Comparison of ENCODE assay signal across 2 fruit fly cellular contexts in genomic region chrX:10854686-10855085, dm6.
TF ChIP-seq lines count a peak whose summit lies in the region.

Gene feo, minus strand, starts transcription at chrX:10854869.

- no peak for TF ChIP-seq CTCF in whole organism, embryonic (GFP tag; optimal IDR thresholded peaks at IDR 0.05; lab: Kevin White, UChicago)

TF ChIP-seq in whole organism, adult, 20 proteins besides CTCF, POLR2A, EP300 and RAD21:
- TF ChIP-seq CG5204 (GFP tag; optimal IDR thresholded peaks at IDR 0.05; lab: Kevin White, UChicago) (no peak), CG14711 (tag; optimal IDR thresholded peaks at IDR 0.05; lab: Kevin White, UChicago) (peak; percentile 51), CG11617 (GFP tag; optimal IDR thresholded peaks at IDR 0.05; lab: Kevin White, UChicago) (no peak), bab1 (GFP tag; optimal IDR thresholded peaks at IDR 0.05; lab: Kevin White, UChicago) (peak; percentile 39), ovo (GFP tag; optimal IDR thresholded peaks at IDR 0.05; lab: Kevin White, UChicago) (peak; percentile 35), CG7101 (tag; optimal IDR thresholded peaks at IDR 0.05; lab: Kevin White, UChicago) (peak; percentile 3), Mnt (GFP tag; optimal IDR thresholded peaks at IDR 0.05; lab: Kevin White, UChicago) (peak; percentile 14), Clk (GFP tag; optimal IDR thresholded peaks at IDR 0.05; lab: Kevin White, UChicago) (no peak)

TF ChIP-seq in whole organism, embryonic, 481 proteins besides CTCF, POLR2A, EP300 and RAD21 (continues in another document):
- TF ChIP-seq Med (GFP tag; lab: Kevin White, UChicago): peak; percentile 81
- no peak for TF ChIP-seq pita (GFP tag; optimal IDR thresholded peaks at IDR 0.05; lab: Kevin White, UChicago)
- TF ChIP-seq Bgb (GFP tag; IDR thresholded peaks at IDR 0.05; lab: Robert Waterston, UW; ENCODE audit: partially characterized antibody): peak; percentile 40; the same call in 1 of the 2 replicates
- peak; percentile 39 for TF ChIP-seq stwl (tag; optimal IDR thresholded peaks at IDR 0.05; lab: Kevin White, UChicago)
- no peak for TF ChIP-seq dmrt11E (tag; optimal IDR thresholded peaks at IDR 0.05; lab: Kevin White, UChicago)
- peak; percentile 56 for TF ChIP-seq CG3847 (GFP tag; IDR thresholded peaks at IDR 0.05; lab: Robert Waterston, UW)
- peak; percentile 57 for TF ChIP-seq Sry-δ (GFP tag; optimal IDR thresholded peaks at IDR 0.05; lab: Kevin White, UChicago)
- peak; percentile 21 for TF ChIP-seq CG12659 (GFP tag; optimal IDR thresholded peaks at IDR 0.05; lab: Kevin White, UChicago)
- TF ChIP-seq Myb (GFP tag; optimal IDR thresholded peaks at IDR 0.05; lab: Kevin White, UChicago): peak; percentile 95
- TF ChIP-seq CG1603 (tag; optimal IDR thresholded peaks at IDR 0.05; lab: Kevin White, UChicago): peak; percentile 71
- peak; percentile 4 for TF ChIP-seq sug (tag; optimal IDR thresholded peaks at IDR 0.05; lab: Kevin White, UChicago)
- TF ChIP-seq CG15696 (tag; optimal IDR thresholded peaks at IDR 0.05; lab: Kevin White, UChicago): peak; percentile 14
- peak; percentile 53 for TF ChIP-seq row (GFP tag; IDR thresholded peaks at IDR 0.05; lab: Robert Waterston, UW)
- TF ChIP-seq CG9797 (GFP tag; optimal IDR thresholded peaks at IDR 0.05; lab: Kevin White, UChicago): peak; percentile 4
- TF ChIP-seq CG14050 (GFP tag; IDR thresholded peaks at IDR 0.05; lab: Robert Waterston, UW): no peak
- TF ChIP-seq lola (GFP tag; optimal IDR thresholded peaks at IDR 0.05; lab: Kevin White, UChicago): no peak
- peak; percentile 52 for TF ChIP-seq Dref (GFP tag; IDR thresholded peaks at IDR 0.05; lab: Robert Waterston, UW)
- TF ChIP-seq CG13287 (GFP tag; IDR thresholded peaks at IDR 0.05; lab: Robert Waterston, UW; ENCODE audit: partially characterized antibody): peak; percentile 38; the same call in 1 of the 2 replicates
- peak; percentile 34; the same call in 1 of the 2 replicates for TF ChIP-seq bbx (GFP tag; IDR thresholded peaks at IDR 0.05; lab: Robert Waterston, UW; ENCODE audit: partially characterized antibody)
- TF ChIP-seq Scr (GFP tag; IDR thresholded peaks at IDR 0.05; lab: Robert Waterston, UW; ENCODE audit: partially characterized antibody): 0 out of 2 replicates have a peak, but pooled peaks have one; percentile 20
- peak; percentile 12 for TF ChIP-seq CG30020 (tag; optimal IDR thresholded peaks at IDR 0.05; lab: Kevin White, UChicago)
- TF ChIP-seq lmd (GFP tag; IDR thresholded peaks at IDR 0.05; lab: Robert Waterston, UW): no peak
- no peak for TF ChIP-seq Lim3 (GFP tag; IDR thresholded peaks at IDR 0.05; lab: Robert Waterston, UW)
- peak; percentile 11 for TF ChIP-seq nmo (GFP tag; optimal IDR thresholded peaks at IDR 0.05; lab: Kevin White, UChicago)
- TF ChIP-seq YL-1 (GFP tag; optimal IDR thresholded peaks at IDR 0.05; lab: Kevin White, UChicago): peak; percentile 63
- no peak for TF ChIP-seq Abd-B (GFP tag; optimal IDR thresholded peaks at IDR 0.05; lab: Kevin White, UChicago)
- TF ChIP-seq Elba2 (GFP tag; optimal IDR thresholded peaks at IDR 0.05; lab: Kevin White, UChicago): peak; percentile 9
- TF ChIP-seq pzg (GFP tag; optimal IDR thresholded peaks at IDR 0.05; lab: Kevin White, UChicago): peak; percentile 78
- TF ChIP-seq HLHmδ (GFP tag; optimal IDR thresholded peaks at IDR 0.05; lab: Kevin White, UChicago): no peak
- no peak for TF ChIP-seq zfh2 (GFP tag; optimal IDR thresholded peaks at IDR 0.05; lab: Kevin White, UChicago)
- TF ChIP-seq kni (GFP tag; optimal IDR thresholded peaks at IDR 0.05; lab: Kevin White, UChicago): no peak
- TF ChIP-seq fru (optimal IDR thresholded peaks at IDR 0.05; lab: Kevin White, UChicago): no peak
- peak; percentile 30 for TF ChIP-seq Ets97D (GFP tag; optimal IDR thresholded peaks at IDR 0.05; lab: Kevin White, UChicago)
- peak; percentile 96 for TF ChIP-seq phol (tag; optimal IDR thresholded peaks at IDR 0.05; lab: Kevin White, UChicago)
- no peak for TF ChIP-seq hth (optimal IDR thresholded peaks at IDR 0.05; lab: Kevin White, UChicago)
- TF ChIP-seq zen (tag; optimal IDR thresholded peaks at IDR 0.05; lab: Kevin White, UChicago): peak; percentile 6
- TF ChIP-seq pho (GFP tag; optimal IDR thresholded peaks at IDR 0.05; lab: Kevin White, UChicago): no peak
- no peak for TF ChIP-seq Antp (GFP tag; optimal IDR thresholded peaks at IDR 0.05; lab: Kevin White, UChicago)
- TF ChIP-seq crc (GFP tag; optimal IDR thresholded peaks at IDR 0.05; lab: Kevin White, UChicago): no peak
- TF ChIP-seq CG6272 (GFP tag; IDR thresholded peaks at IDR 0.05; lab: Robert Waterston, UW): no peak
- peak; percentile 54 for TF ChIP-seq zf30C (GFP tag; optimal IDR thresholded peaks at IDR 0.05; lab: Kevin White, UChicago)
- no peak for TF ChIP-seq CG11093 (GFP tag; IDR thresholded peaks at IDR 0.05; lab: Robert Waterston, UW)
- TF ChIP-seq lilli (GFP tag; optimal IDR thresholded peaks at IDR 0.05; lab: Kevin White, UChicago): peak; percentile 5
- TF ChIP-seq CG30403 (GFP tag; optimal IDR thresholded peaks at IDR 0.05; lab: Kevin White, UChicago): peak; percentile 23
- peak; percentile 1 for TF ChIP-seq CG2712 (tag; optimal IDR thresholded peaks at IDR 0.05; lab: Kevin White, UChicago)
- TF ChIP-seq hbn (GFP tag; IDR thresholded peaks at IDR 0.05; lab: Robert Waterston, UW; ENCODE audit: partially characterized antibody): no peak
- no peak for TF ChIP-seq cg (GFP tag; optimal IDR thresholded peaks at IDR 0.05; lab: Kevin White, UChicago)
- TF ChIP-seq gfzf (GFP tag; optimal IDR thresholded peaks at IDR 0.05; lab: Kevin White, UChicago): peak; percentile 25
- peak; percentile 67 for TF ChIP-seq CG2116 (GFP tag; optimal IDR thresholded peaks at IDR 0.05; lab: Kevin White, UChicago)
- peak; percentile 92 for TF ChIP-seq CG7928 (GFP tag; optimal IDR thresholded peaks at IDR 0.05; lab: Kevin White, UChicago)
- no peak for TF ChIP-seq Six4 (GFP tag; optimal IDR thresholded peaks at IDR 0.05; lab: Kevin White, UChicago)
- TF ChIP-seq CG14710 (tag; optimal IDR thresholded peaks at IDR 0.05; lab: Kevin White, UChicago): peak; percentile 70
- TF ChIP-seq Gsc (GFP tag; IDR thresholded peaks at IDR 0.05; lab: Robert Waterston, UW): no peak
- TF ChIP-seq CG11696 (GFP tag; IDR thresholded peaks at IDR 0.05; lab: Robert Waterston, UW): no peak
- TF ChIP-seq dm (GFP tag; optimal IDR thresholded peaks at IDR 0.05; lab: Kevin White, UChicago): peak; percentile 18
- TF ChIP-seq CG7987 (GFP tag; optimal IDR thresholded peaks at IDR 0.05; lab: Kevin White, UChicago): no peak
- TF ChIP-seq Opbp (GFP tag; IDR thresholded peaks at IDR 0.05; lab: Robert Waterston, UW; ENCODE audit: partially characterized antibody): no peak; the same call in 2 of the 3 replicates
- TF ChIP-seq al (GFP tag; IDR thresholded peaks at IDR 0.05; lab: Robert Waterston, UW): no peak
- peak; percentile 92 for TF ChIP-seq Dp (GFP tag; optimal IDR thresholded peaks at IDR 0.05; lab: Kevin White, UChicago)
- no peak for TF ChIP-seq CG2875 (GFP tag; optimal IDR thresholded peaks at IDR 0.05; lab: Kevin White, UChicago)
- TF ChIP-seq E2f2 (GFP tag; IDR thresholded peaks at IDR 0.05; lab: Robert Waterston, UW): peak; percentile 96
- no peak for TF ChIP-seq lov (optimal IDR thresholded peaks at IDR 0.05; lab: Kevin White, UChicago)
- no peak for TF ChIP-seq lov (GFP tag; IDR thresholded peaks at IDR 0.05; lab: Robert Waterston, UW)
- peak; percentile 56 for TF ChIP-seq BEAF-32 (GFP tag; optimal IDR thresholded peaks at IDR 0.05; lab: Kevin White, UChicago)
- TF ChIP-seq CG10267 (tag; optimal IDR thresholded peaks at IDR 0.05; lab: Kevin White, UChicago): peak; percentile 66
- TF ChIP-seq trem (tag; optimal IDR thresholded peaks at IDR 0.05; lab: Kevin White, UChicago): peak; percentile 42
- TF ChIP-seq ci (GFP tag; IDR thresholded peaks at IDR 0.05; lab: Robert Waterston, UW): no peak
- TF ChIP-seq CG12391 (tag; optimal IDR thresholded peaks at IDR 0.05; lab: Kevin White, UChicago): peak; percentile 22
- TF ChIP-seq Adf1 (GFP tag; IDR thresholded peaks at IDR 0.05; lab: Robert Waterston, UW): 0 out of 2 replicates have a peak, but pooled peaks have one; percentile 7
- TF ChIP-seq shn (GFP tag; optimal IDR thresholded peaks at IDR 0.05; lab: Kevin White, UChicago): no peak
- TF ChIP-seq gsb (GFP tag; IDR thresholded peaks at IDR 0.05; lab: Robert Waterston, UW): no peak
- TF ChIP-seq CoRest (tag; optimal IDR thresholded peaks at IDR 0.05; lab: Kevin White, UChicago): peak; percentile 46
- no peak for TF ChIP-seq pan (optimal IDR thresholded peaks at IDR 0.05; lab: Kevin White, UChicago)
- TF ChIP-seq pan (GFP tag; optimal IDR thresholded peaks at IDR 0.05 in 1 of 2, IDR thresholded peaks at IDR 0.05 in 1 of 2): no peak
- TF ChIP-seq peb (GFP tag; IDR thresholded peaks at IDR 0.05; lab: Robert Waterston, UW): no peak
- peak; percentile 27 for TF ChIP-seq HmgZ (tag; optimal IDR thresholded peaks at IDR 0.05; lab: Kevin White, UChicago)
- TF ChIP-seq bowl (GFP tag; IDR thresholded peaks at IDR 0.05; lab: Robert Waterston, UW): no peak
- TF ChIP-seq CG34422 (GFP tag; IDR thresholded peaks at IDR 0.05; lab: Robert Waterston, UW): no peak
- peak; percentile 54 for TF ChIP-seq MESR4 (GFP tag; optimal IDR thresholded peaks at IDR 0.05; lab: Kevin White, UChicago)
- TF ChIP-seq CG2120 (GFP tag; optimal IDR thresholded peaks at IDR 0.05; lab: Kevin White, UChicago): peak; percentile 29
- no peak for TF ChIP-seq abd-A (tag; optimal IDR thresholded peaks at IDR 0.05; lab: Kevin White, UChicago)
- peak; percentile 7 for TF ChIP-seq Fer1 (GFP tag; optimal IDR thresholded peaks at IDR 0.05; lab: Kevin White, UChicago)
- no peak for TF ChIP-seq HLH3B (GFP tag; IDR thresholded peaks at IDR 0.05; lab: Robert Waterston, UW)
- peak in 1 of 2 experiments; percentile 4 for TF ChIP-seq insv (GFP tag; optimal IDR thresholded peaks at IDR 0.05; lab: Kevin White, UChicago)
